Fruit fly (Drosophila melanogaster) whole organism, embryonic: ENCODE results near the gene CG42324.

Source experiments
- Abd-B ChIP-seq: fragments of 200-800 bp; sonication (Bioruptor generic); optimal IDR thresholded peaks from 2 replicates; lab custom pipeline; 2018; ENCODE audit warnings: missing biosample characterization, mild to moderate bottlenecking, missing genetic modification characterization, moderate library complexity
- Adf1 ChIP-seq: fragments of 200-800 bp; sonication (Bioruptor generic); IDR thresholded peaks from 2 replicates; pipeline ENCODE4 v1.3.6; 2022; ENCODE audit warnings: missing biosample characterization, missing genetic modification characterization
- Antp ChIP-seq: fragments of 200-800 bp; sonication (Bioruptor generic); optimal IDR thresholded peaks from 3 replicates; lab custom pipeline; 2016; ENCODE audit warnings: missing biosample characterization, missing genetic modification characterization
- CG10462 ChIP-seq: fragments of 200-800 bp; sonication (Bioruptor generic); optimal IDR thresholded peaks from 2 replicates; lab custom pipeline; 2016; ENCODE audit warnings: missing biosample characterization, missing genetic modification characterization
- CG10543 ChIP-seq: fragments of 200-800 bp; sonication (Bioruptor generic); optimal IDR thresholded peaks from 3 replicates; lab custom pipeline; 2017; ENCODE audit warnings: missing biosample characterization, mild to moderate bottlenecking, missing genetic modification characterization, moderate library complexity
- CG10654 ChIP-seq: fragments of 200-800 bp; sonication (Bioruptor generic); optimal IDR thresholded peaks from 2 replicates; lab custom pipeline; 2016; ENCODE audit warnings: missing biosample characterization, missing genetic modification characterization
- CG10979 ChIP-seq: fragments of 200-800 bp; sonication (Bioruptor generic); optimal IDR thresholded peaks from 2 replicates; lab custom pipeline; 2018; ENCODE audit warnings: missing biosample characterization, mild to moderate bottlenecking, missing genetic modification characterization, moderate library complexity
- CG14441 ChIP-seq: fragments of 200-800 bp; sonication (Bioruptor generic); IDR thresholded peaks from 2 replicates; pipeline ENCODE4 v1.3.6; 2022; ENCODE audit warnings: missing biosample characterization, missing genetic modification characterization
- CG14965 ChIP-seq: fragments of 200-800 bp; sonication (Bioruptor generic); optimal IDR thresholded peaks from 2 replicates; lab custom pipeline; 2016; ENCODE audit warnings: missing biosample characterization, missing genetic modification characterization, borderline replicate concordance
- CG1602 ChIP-seq: fragments of 200-800 bp; sonication (Bioruptor generic); optimal IDR thresholded peaks from 3 replicates; lab custom pipeline; 2016; ENCODE audit warnings: missing biosample characterization, missing genetic modification characterization
- CG16815 ChIP-seq: fragments of 200-800 bp; sonication (Bioruptor generic); optimal IDR thresholded peaks from 3 replicates; lab custom pipeline; 2017; ENCODE audit warnings: missing biosample characterization, mild to moderate bottlenecking, missing genetic modification characterization
- CG2875 ChIP-seq: fragments of 200-800 bp; sonication (Bioruptor generic); optimal IDR thresholded peaks from 2 replicates; lab custom pipeline; 2017; ENCODE audit warnings: missing biosample characterization, mild to moderate bottlenecking, missing genetic modification characterization, missing genetic modification reagents
- CG30403 ChIP-seq: fragments of 200-800 bp; sonication (Bioruptor generic); optimal IDR thresholded peaks from 3 replicates; lab custom pipeline; 2016; ENCODE audit warnings: missing biosample characterization, missing genetic modification characterization
- CG32767 ChIP-seq: fragments of 200-800 bp; sonication (Bioruptor generic); IDR thresholded peaks from 2 replicates; pipeline ENCODE4 v1.3.6; 2022; ENCODE audit warnings: missing biosample characterization, missing genetic modification characterization
- CG33557 ChIP-seq: fragments of 200-800 bp; sonication (Bioruptor generic); optimal IDR thresholded peaks from 2 replicates; lab custom pipeline; 2019; ENCODE audit warnings: missing biosample characterization, mild to moderate bottlenecking, missing genetic modification characterization, moderate library complexity
- CG9609 ChIP-seq: fragments of 200-800 bp; sonication (Bioruptor generic); optimal IDR thresholded peaks from 3 replicates; lab custom pipeline; 2016; ENCODE audit warnings: missing biosample characterization, missing genetic modification characterization
- CG9727 ChIP-seq: fragments of 200-800 bp; sonication (Bioruptor generic); optimal IDR thresholded peaks from 3 replicates; lab custom pipeline; 2017; ENCODE audit warnings: missing biosample characterization, mild to moderate bottlenecking, missing genetic modification characterization
- CG9817 ChIP-seq: fragments of 200-800 bp; sonication (Bioruptor generic); optimal IDR thresholded peaks from 2 replicates; lab custom pipeline; 2018; ENCODE audit warnings: missing biosample characterization, mild to moderate bottlenecking, missing genetic modification characterization, moderate library complexity
- CG9876 ChIP-seq: fragments of 200-800 bp; sonication (Bioruptor generic); optimal IDR thresholded peaks from 2 replicates; lab custom pipeline; 2016; ENCODE audit warnings: missing biosample characterization, missing genetic modification characterization
- CHES-1-like ChIP-seq: fragments of 200-800 bp; sonication (Bioruptor generic); optimal IDR thresholded peaks from 2 replicates; lab custom pipeline; 2016; ENCODE audit warnings: missing biosample characterization, missing genetic modification characterization
- D ChIP-seq, 2 experiments: fragments of 200-800 bp in 1 of 2; fragments of >200 bp in 1 of 2; sonication (Bioruptor generic) in 1 of 2; optimal IDR thresholded peaks; 2 replicates in 1 of 2; 3 replicates in 1 of 2; lab custom pipeline; 2017; ENCODE audit warnings: mild to moderate bottlenecking in 1 of 2, missing biosample characterization in 1 of 2, missing genetic modification characterization in 1 of 2, missing genetic modification reagents in 1 of 2
- D19A ChIP-seq: fragments of 200-800 bp; optimal IDR thresholded peaks from 3 replicates; lab custom pipeline; 2019; ENCODE audit warnings: missing biosample characterization, mild to moderate bottlenecking, missing genetic modification characterization, moderate library complexity
- Doc3 ChIP-seq: fragments of 200-800 bp; sonication (Bioruptor generic); IDR thresholded peaks from 3 replicates; pipeline ENCODE4 v1.3.6; 2022; ENCODE audit warnings: missing biosample characterization, missing genetic modification characterization; ENCODE audit not compliant: partially characterized antibody
- E2f1 ChIP-seq: fragments of 200-800 bp; sonication (Bioruptor generic); IDR thresholded peaks from 2 replicates; pipeline ENCODE4 v1.3.6; 2022; ENCODE audit warnings: missing biosample characterization, missing genetic modification characterization
- Ets97D ChIP-seq: fragments of 200-800 bp; sonication (Bioruptor generic); optimal IDR thresholded peaks from 3 replicates; lab custom pipeline; 2016; ENCODE audit warnings: missing biosample characterization, missing genetic modification characterization
- Hr3 ChIP-seq: fragments of 200-800 bp; sonication (Bioruptor generic); optimal IDR thresholded peaks from 3 replicates; lab custom pipeline; 2016; ENCODE audit warnings: missing biosample characterization, missing genetic modification characterization
- Hr39 ChIP-seq: fragments of >200 bp; optimal IDR thresholded peaks from 2 replicates; lab custom pipeline; 2017
- Lhr ChIP-seq: fragments of 200-800 bp; sonication (Bioruptor generic); optimal IDR thresholded peaks from 3 replicates; lab custom pipeline; 2017; ENCODE audit warnings: mild to moderate bottlenecking, missing biosample characterization, missing genetic modification reagents, missing genetic modification characterization
- NC2α ChIP-seq: fragments of 200-800 bp; sonication (Bioruptor generic); optimal IDR thresholded peaks from 2 replicates; lab custom pipeline; 2016; ENCODE audit warnings: missing biosample characterization, missing genetic modification characterization
- NFAT ChIP-seq: fragments of 200-800 bp; sonication (Bioruptor generic); IDR thresholded peaks from 2 replicates; pipeline ENCODE4 v1.3.6; 2022; ENCODE audit warnings: missing biosample characterization, missing genetic modification characterization
- Nf-YB ChIP-seq: fragments of 200-800 bp; sonication (Bioruptor generic); optimal IDR thresholded peaks from 3 replicates; lab custom pipeline; 2019; ENCODE audit warnings: missing biosample characterization, mild to moderate bottlenecking, missing genetic modification characterization, moderate library complexity
- Sox100B ChIP-seq: fragments of 200-800 bp; sonication (Bioruptor generic); optimal IDR thresholded peaks from 3 replicates; lab custom pipeline; 2018; ENCODE audit warnings: missing biosample characterization, mild to moderate bottlenecking, missing genetic modification characterization
- ara ChIP-seq: fragments of 200-800 bp; sonication (Bioruptor generic); IDR thresholded peaks from 2 replicates; pipeline ENCODE4 v1.3.6; 2022; ENCODE audit warnings: missing biosample characterization, missing genetic modification characterization
- ash1 ChIP-seq: fragments of 200-800 bp; sonication (Bioruptor generic); optimal IDR thresholded peaks from 2 replicates; lab custom pipeline; 2018; ENCODE audit warnings: missing biosample characterization, mild to moderate bottlenecking, missing genetic modification characterization
- caup ChIP-seq: fragments of 200-800 bp; sonication (Bioruptor generic); optimal IDR thresholded peaks from 3 replicates; lab custom pipeline; 2017; ENCODE audit warnings: missing biosample characterization, mild to moderate bottlenecking, missing genetic modification characterization, moderate library complexity; ENCODE audit not compliant: severe bottlenecking
- chif ChIP-seq, 2 experiments: fragments of 200-800 bp; sonication (Bioruptor generic); optimal IDR thresholded peaks; 3 replicates each; lab custom pipeline; 2016; ENCODE audit warnings: missing biosample characterization in 2 of 2, missing genetic modification characterization in 2 of 2
- disco-r ChIP-seq: fragments of 200-800 bp; sonication (Bioruptor generic); optimal IDR thresholded peaks from 2 replicates; lab custom pipeline; 2016; ENCODE audit warnings: missing biosample characterization, missing genetic modification characterization
- dpn ChIP-seq, 2 experiments: fragments of 200-800 bp; sonication (Bioruptor generic); optimal IDR thresholded peaks; 3 replicates each; lab custom pipeline; 2016; ENCODE audit warnings: missing biosample characterization in 2 of 2, missing genetic modification characterization in 2 of 2
- emc ChIP-seq: fragments of 200-800 bp; sonication (Bioruptor generic); optimal IDR thresholded peaks from 2 replicates; lab custom pipeline; 2016; ENCODE audit warnings: missing biosample characterization, missing genetic modification characterization
- ewg ChIP-seq: fragments of 200-800 bp; sonication (Bioruptor generic); optimal IDR thresholded peaks from 3 replicates; lab custom pipeline; 2017; ENCODE audit warnings: mild to moderate bottlenecking, missing biosample characterization, missing genetic modification reagents, missing genetic modification characterization
- eyg ChIP-seq: fragments of 200-800 bp; sonication (Bioruptor generic); optimal IDR thresholded peaks from 3 replicates; lab custom pipeline; 2016; ENCODE audit warnings: missing biosample characterization, missing genetic modification characterization
- fd96Cb ChIP-seq: fragments of 200-800 bp; sonication (Bioruptor generic); optimal IDR thresholded peaks from 2 replicates; lab custom pipeline; 2018; ENCODE audit warnings: missing biosample characterization, mild to moderate bottlenecking, missing genetic modification characterization, moderate library complexity
- hb ChIP-seq: fragments of 200-800 bp; sonication (Bioruptor generic); IDR thresholded peaks from 3 replicates; pipeline ENCODE4 v1.3.6; 2022; ENCODE audit warnings: missing biosample characterization, missing genetic modification characterization; ENCODE audit not compliant: partially characterized antibody
- kni ChIP-seq: fragments of 200-800 bp; sonication (Bioruptor generic); optimal IDR thresholded peaks from 3 replicates; lab custom pipeline; 2017; ENCODE audit warnings: mild to moderate bottlenecking, missing biosample characterization, missing genetic modification reagents, missing genetic modification characterization
- lilli ChIP-seq: fragments of 200-800 bp; sonication (Bioruptor generic); optimal IDR thresholded peaks from 3 replicates; lab custom pipeline; 2016; ENCODE audit warnings: missing biosample characterization, missing genetic modification characterization
- otp ChIP-seq: fragments of 200-800 bp; sonication (Bioruptor generic); IDR thresholded peaks from 3 replicates; pipeline ENCODE4, ENCODE4 v1.3.6; 2022; ENCODE audit warnings: missing biosample characterization, missing genetic modification characterization
- pita ChIP-seq: fragments of 200-800 bp; sonication (Bioruptor generic); optimal IDR thresholded peaks from 2 replicates; lab custom pipeline; 2017; ENCODE audit warnings: missing biosample characterization, mild to moderate bottlenecking, missing genetic modification characterization
- ttk ChIP-seq: fragments of 200-800 bp; sonication (Bioruptor generic); IDR thresholded peaks from 2 replicates; pipeline ENCODE4 v2.1.2; 2022; ENCODE audit warnings: missing biosample characterization, missing genetic modification characterization
- unpg ChIP-seq: fragments of 200-800 bp; sonication (Bioruptor generic); optimal IDR thresholded peaks from 3 replicates; lab custom pipeline; 2018; ENCODE audit warnings: missing biosample characterization, mild to moderate bottlenecking, missing genetic modification characterization, moderate library complexity
- wor ChIP-seq: fragments of 200-800 bp; sonication (Bioruptor generic); IDR thresholded peaks from 2 replicates; pipeline ENCODE4 v1.3.6; 2022; ENCODE audit warnings: missing biosample characterization, missing genetic modification characterization

The CG42324 gene

dm6 chr3L:3556409-3556808 lies 84.2 kb downstream of the CG42324 start (continued):
- peak; percentile 24 for TF ChIP-seq Antp (GFP tag; lab: Kevin White, UChicago)
- TF ChIP-seq Sox100B (GFP tag; lab: Kevin White, UChicago), result peak; percentile 57
- peak; percentile 50 for TF ChIP-seq CG30403 (GFP tag; lab: Kevin White, UChicago)
- TF ChIP-seq CG10979 (tag; lab: Kevin White, UChicago), result peak; percentile 67
- no peak for TF ChIP-seq hb
- TF ChIP-seq CG9817 (tag; lab: Kevin White, UChicago), result peak; percentile 43
- TF ChIP-seq CG9609 (GFP tag; lab: Kevin White, UChicago), result peak; percentile 44
- TF ChIP-seq wor (GFP tag; lab: Robert Waterston, UW), result peak; percentile 40; the same call in 1 of the 2 replicates
- TF ChIP-seq CG10462 (GFP tag; lab: Kevin White, UChicago), result peak; percentile 6
- TF ChIP-seq otp (GFP tag; lab: Robert Waterston, UW), result no peak
- TF ChIP-seq CG14965 (GFP tag; lab: Kevin White, UChicago), result no peak
- no peak for TF ChIP-seq ttk (GFP tag; lab: Robert Waterston, UW)
- 0 out of 2 replicates have a peak, but pooled peaks have one; percentile 29 for TF ChIP-seq CG14441 (GFP tag; lab: Robert Waterston, UW)
- TF ChIP-seq E2f1, result no peak
- TF ChIP-seq CG10543, result peak; percentile 59
- peak; percentile 37; the same call in 1 of the 2 replicates for TF ChIP-seq CG32767 (GFP tag; lab: Robert Waterston, UW)
- TF ChIP-seq CG33557 (GFP tag; lab: Kevin White, UChicago), result peak; percentile 42
- peak; percentile 47 to 58 for TF ChIP-seq dpn (GFP tag; optimal IDR thresholded peaks at IDR 0.05; lab: Kevin White, UChicago)
- TF ChIP-seq CG9727 (GFP tag; lab: Kevin White, UChicago), result peak; percentile 21
- TF ChIP-seq kni (GFP tag; lab: Kevin White, UChicago), result no peak
- TF ChIP-seq emc (GFP tag; lab: Kevin White, UChicago), result peak; percentile 5
- peak; percentile 63 for TF ChIP-seq Abd-B (GFP tag; lab: Kevin White, UChicago)
- TF ChIP-seq Hr3 (GFP tag; lab: Kevin White, UChicago), result peak; percentile 32
- peak; percentile 6 for TF ChIP-seq CG2875 (GFP tag; lab: Kevin White, UChicago)
- TF ChIP-seq Lhr (GFP tag; lab: Kevin White, UChicago), result no peak
- TF ChIP-seq chif (GFP tag; optimal IDR thresholded peaks at IDR 0.05; lab: Kevin White, UChicago), result peak; percentile 33 to 67
- no peak for TF ChIP-seq Ets97D (GFP tag; lab: Kevin White, UChicago)
- TF ChIP-seq ash1 (GFP tag; lab: Kevin White, UChicago), result no peak
- TF ChIP-seq lilli (GFP tag; lab: Kevin White, UChicago), result peak; percentile 56
- peak; percentile 67 for TF ChIP-seq fd96Cb (tag; lab: Kevin White, UChicago)
- TF ChIP-seq CG1602, result peak; percentile 49
- no peak for TF ChIP-seq pita (GFP tag; lab: Kevin White, UChicago)
- TF ChIP-seq CG16815 (GFP tag; lab: Kevin White, UChicago), result peak; percentile 45
- TF ChIP-seq caup (GFP tag; lab: Kevin White, UChicago), result peak; percentile 3
- peak; percentile 1 for TF ChIP-seq CHES-1-like (GFP tag; lab: Kevin White, UChicago)
- TF ChIP-seq ara (GFP tag; lab: Robert Waterston, UW), result 0 out of 2 replicates have a peak, but pooled peaks have one; percentile 15
- no peak for TF ChIP-seq Doc3 (GFP tag; lab: Robert Waterston, UW)
- TF ChIP-seq Nf-YB (GFP tag; lab: Kevin White, UChicago), result no peak
- TF ChIP-seq NC2α, result peak; percentile 28
- TF ChIP-seq eyg (GFP tag; lab: Kevin White, UChicago), result peak; percentile 35
- TF ChIP-seq ewg, result peak; percentile 18
- TF ChIP-seq CG10654 (GFP tag; lab: Kevin White, UChicago), result peak; percentile 8
- TF ChIP-seq disco-r, result peak; percentile 7
- TF ChIP-seq CG9876 (GFP tag; lab: Kevin White, UChicago), result peak; percentile 21
- TF ChIP-seq D19A (tag; lab: Kevin White, UChicago), result peak; percentile 52
- TF ChIP-seq NFAT (GFP tag; lab: Robert Waterston, UW), result no peak
- no peak for TF ChIP-seq D (optimal IDR thresholded peaks at IDR 0.05; lab: Kevin White, UChicago)
- TF ChIP-seq D (GFP tag; optimal IDR thresholded peaks at IDR 0.05; lab: Kevin White, UChicago), result peak; percentile 64
- no peak for TF ChIP-seq Adf1
- TF ChIP-seq Hr39, result no peak
- peak; percentile 45 for TF ChIP-seq unpg (GFP tag; lab: Kevin White, UChicago)
